Worm (Caenorhabditis elegans) whole organism, L1 larva: ENCODE measurements around the gene nhr-68.

Experiments used
- C04F5.9 ChIP-seq: sonication (generic microtip); optimal IDR thresholded peaks from 2 replicates; lab custom pipeline; 2016; ENCODE audit warnings: missing genetic modification characterization, missing compliant biosample characterization
- C16A3.4 ChIP-seq: fragments of 150-350 bp; optimal IDR thresholded peaks from 2 replicates; lab custom pipeline; 2014; ENCODE audit warnings: missing biosample characterization, missing genetic modification characterization
- Y116A8C.19 ChIP-seq: sonication (generic microtip); optimal IDR thresholded peaks from 2 replicates; lab custom pipeline; 2016; ENCODE audit warnings: missing compliant biosample characterization, missing genetic modification characterization, borderline replicate concordance
- aha-1 ChIP-seq: fragments of 150-350 bp; optimal IDR thresholded peaks from 2 replicates; lab custom pipeline; 2014; ENCODE audit warnings: missing biosample characterization, missing genetic modification characterization
- alr-1 ChIP-seq: fragments of 200-800 bp; sonication (Bioruptor generic); optimal IDR thresholded peaks from 2 replicates; lab custom pipeline; 2018; ENCODE audit warnings: borderline replicate concordance, mild to moderate bottlenecking, missing genetic modification characterization, missing compliant biosample characterization
- ama-1 ChIP-seq: fragments of 150-350 bp; optimal IDR thresholded peaks from 2 replicates; lab custom pipeline; 2014
- ceh-63 ChIP-seq: fragments of 200-800 bp; sonication (Bioruptor generic); optimal IDR thresholded peaks from 2 replicates; lab custom pipeline; 2018; ENCODE audit warnings: mild to moderate bottlenecking, missing genetic modification characterization, missing compliant biosample characterization
- ceh-8 ChIP-seq: fragments of 200-800 bp; sonication (Bioruptor generic); optimal IDR thresholded peaks from 2 replicates; lab custom pipeline; 2018; ENCODE audit warnings: mild to moderate bottlenecking, missing genetic modification characterization, moderate library complexity, missing compliant biosample characterization
- ceh-82 ChIP-seq, 3 experiments: fragments of 150-350 bp in 1 of 3; sonication (generic microtip) in 2 of 3; optimal IDR thresholded peaks; 2 replicates each; lab custom pipeline; 2014 to 2017; ENCODE audit warnings: missing biosample characterization in 3 of 3, missing genetic modification characterization in 3 of 3
- ceh-90 ChIP-seq: sonication (generic microtip); optimal IDR thresholded peaks from 2 replicates; lab custom pipeline; 2016; ENCODE audit warnings: missing genetic modification characterization, missing compliant biosample characterization
- ces-1 ChIP-seq: fragments of 150-350 bp; optimal IDR thresholded peaks from 2 replicates; lab custom pipeline; 2014; ENCODE audit warnings: missing biosample characterization, missing genetic modification reagents, missing genetic modification characterization
- dpl-1 ChIP-seq, 3 experiments: fragments of 150-350 bp in 2 of 3; sonication (generic microtip) in 1 of 3; optimal IDR thresholded peaks; 2 replicates each; lab custom pipeline; 2014 to 2017; ENCODE audit warnings: missing biosample characterization in 3 of 3, missing genetic modification characterization in 3 of 3, missing genetic modification reagents in 3 of 3
- egl-13 ChIP-seq: sonication (generic microtip); optimal IDR thresholded peaks from 2 replicates; lab custom pipeline; 2016; ENCODE audit warnings: missing genotype, missing genetic modification reagents, missing genetic modification characterization, missing compliant biosample characterization
- egl-27 ChIP-seq, 2 experiments: fragments of 150-350 bp in 1 of 2; sonication (generic microtip); optimal IDR thresholded peaks; 3 replicates each; lab custom pipeline; 2017 to 2018; ENCODE audit warnings: missing biosample characterization in 2 of 2, missing genetic modification characterization in 2 of 2, missing genetic modification reagents in 2 of 2
- elt-2 ChIP-seq: sonication (generic microtip); optimal IDR thresholded peaks from 2 replicates; lab custom pipeline; 2016; ENCODE audit warnings: missing genetic modification characterization, mild to moderate bottlenecking, inconsistent platforms, missing compliant biosample characterization, missing genetic modification reagents
- elt-3 ChIP-seq, 6 experiments: fragments of 150-350 bp in 1 of 6; sonication (generic microtip); optimal IDR thresholded peaks; 2 replicates each; lab custom pipeline; 2017 to 2018; ENCODE audit warnings: missing biosample characterization in 6 of 6, missing genetic modification characterization in 6 of 6, inconsistent platforms in 1 of 6
- fkh-10 ChIP-seq: sonication (generic microtip); optimal IDR thresholded peaks from 2 replicates; lab custom pipeline; 2017; ENCODE audit warnings: missing biosample characterization, missing genetic modification reagents, missing genetic modification characterization
- fos-1 ChIP-seq: fragments of 150-350 bp; optimal IDR thresholded peaks from 2 replicates; lab custom pipeline; 2014; ENCODE audit warnings: missing biosample characterization, missing genetic modification characterization
- grh-1 ChIP-seq: fragments of 200-800 bp; sonication (Bioruptor generic); IDR thresholded peaks from 2 replicates; pipeline ENCODE4 v1.3.6; 2022; ENCODE audit warnings: missing genetic modification reagents, missing genetic modification characterization, missing compliant biosample characterization
- hlh-17 ChIP-seq: fragments of 200-800 bp; sonication (Bioruptor generic); optimal IDR thresholded peaks from 2 replicates; lab custom pipeline; 2018; ENCODE audit warnings: missing genetic modification characterization, mild to moderate bottlenecking, missing compliant biosample characterization, moderate library complexity, borderline replicate concordance
- hpl-2 ChIP-seq: fragments of 150-350 bp; optimal IDR thresholded peaks from 2 replicates; lab custom pipeline; 2014; ENCODE audit warnings: missing biosample characterization, missing genetic modification reagents, missing genetic modification characterization
- irx-1 ChIP-seq: sonication (generic microtip); optimal IDR thresholded peaks from 2 replicates; lab custom pipeline; 2016; ENCODE audit warnings: missing genetic modification characterization, missing compliant biosample characterization
- jun-1 ChIP-seq: fragments of 150-350 bp; optimal IDR thresholded peaks from 2 replicates; lab custom pipeline; 2014; ENCODE audit warnings: missing biosample characterization, missing genetic modification reagents, missing genetic modification characterization
- lin-13 ChIP-seq: fragments of 150-350 bp; optimal IDR thresholded peaks from 2 replicates; lab custom pipeline; 2014; ENCODE audit warnings: missing biosample characterization, missing genetic modification reagents, missing genetic modification characterization
- lin-35 ChIP-seq, 2 experiments: fragments of 150-350 bp; optimal IDR thresholded peaks; 2 replicates each; lab custom pipeline; 2014; ENCODE audit warnings: missing biosample characterization in 2 of 2, missing genetic modification characterization in 2 of 2, missing genetic modification reagents in 2 of 2
- lin-39 ChIP-seq: fragments of 150-350 bp; optimal IDR thresholded peaks from 2 replicates; lab custom pipeline; 2014; ENCODE audit warnings: missing biosample characterization, missing genetic modification reagents, missing genetic modification characterization
- lsy-2 ChIP-seq, 2 experiments: fragments of 150-350 bp; optimal IDR thresholded peaks; 2 replicates each; lab custom pipeline; 2014; ENCODE audit warnings: missing biosample characterization in 2 of 2, missing genetic modification characterization in 2 of 2
- mdl-1 ChIP-seq, 2 experiments: fragments of 150-350 bp; optimal IDR thresholded peaks; 2 replicates each; lab custom pipeline; 2014 to 2017; ENCODE audit warnings: missing biosample characterization in 2 of 2, missing genetic modification characterization in 2 of 2, inconsistent platforms in 1 of 2
- mef-2 ChIP-seq: fragments of 150-350 bp; optimal IDR thresholded peaks from 2 replicates; lab custom pipeline; 2014; ENCODE audit warnings: missing biosample characterization, missing genetic modification characterization
- nhr-12 ChIP-seq: sonication (generic microtip); optimal IDR thresholded peaks from 2 replicates; lab custom pipeline; 2017; ENCODE audit warnings: missing biosample characterization, missing genetic modification characterization
- nhr-20 ChIP-seq: sonication (generic microtip); optimal IDR thresholded peaks from 2 replicates; lab custom pipeline; 2016; ENCODE audit warnings: mild to moderate bottlenecking, missing genetic modification characterization, missing compliant biosample characterization
- nhr-237 ChIP-seq: fragments of 150-350 bp; optimal IDR thresholded peaks from 2 replicates; lab custom pipeline; 2014; ENCODE audit warnings: missing biosample characterization, missing genetic modification characterization
- nhr-28 ChIP-seq: fragments of 150-350 bp; optimal IDR thresholded peaks from 2 replicates; lab custom pipeline; 2014; ENCODE audit warnings: missing biosample characterization, missing genetic modification characterization
- nhr-71 ChIP-seq: sonication (generic microtip); optimal IDR thresholded peaks from 2 replicates; lab custom pipeline; 2016; ENCODE audit warnings: mild to moderate bottlenecking, missing genetic modification characterization, moderate library complexity, missing compliant biosample characterization
- nhr-76 ChIP-seq: sonication (generic microtip); optimal IDR thresholded peaks from 2 replicates; lab custom pipeline; 2017; ENCODE audit warnings: missing biosample characterization, missing genetic modification characterization
- nhr-77 ChIP-seq: fragments of 150-350 bp; optimal IDR thresholded peaks from 2 replicates; lab custom pipeline; 2014; ENCODE audit warnings: missing biosample characterization, missing genetic modification characterization
- nhr-84 ChIP-seq: sonication (generic microtip); optimal IDR thresholded peaks from 2 replicates; lab custom pipeline; 2017; ENCODE audit warnings: missing biosample characterization, missing genetic modification characterization
- nhr-85 ChIP-seq: sonication (generic microtip); peaks from one replicate; lab custom pipeline; 2016; ENCODE audit warnings: missing genetic modification characterization, inconsistent platforms, missing compliant biosample characterization
- pax-3 ChIP-seq: fragments of 200-800 bp; sonication (Bioruptor generic); optimal IDR thresholded peaks from 2 replicates; lab custom pipeline; 2018; ENCODE audit warnings: mild to moderate bottlenecking, missing genetic modification characterization, moderate library complexity, missing compliant biosample characterization
- skn-1 ChIP-seq: fragments of 150-350 bp; optimal IDR thresholded peaks from 2 replicates; lab custom pipeline; 2014; ENCODE audit warnings: missing biosample characterization, missing genetic modification characterization
- snu-23 ChIP-seq: sonication (generic microtip); optimal IDR thresholded peaks from 2 replicates; lab custom pipeline; 2016; ENCODE audit warnings: missing genetic modification characterization, missing compliant biosample characterization
- sptf-1 ChIP-seq: fragments of 150-350 bp; optimal IDR thresholded peaks from 2 replicates; lab custom pipeline; 2014; ENCODE audit warnings: missing biosample characterization, missing genetic modification characterization
- sup-37 ChIP-seq: fragments of 200-800 bp; sonication (Bioruptor generic); optimal IDR thresholded peaks from 2 replicates; lab custom pipeline; 2018; ENCODE audit warnings: mild to moderate bottlenecking, missing genetic modification characterization, missing compliant biosample characterization
- swsn-7 ChIP-seq: sonication (generic microtip); optimal IDR thresholded peaks from 2 replicates; lab custom pipeline; 2016; ENCODE audit warnings: missing genetic modification characterization, missing compliant biosample characterization
- tbx-2 ChIP-seq: sonication (generic microtip); optimal IDR thresholded peaks from 2 replicates; lab custom pipeline; 2016; ENCODE audit warnings: missing genetic modification characterization, missing compliant biosample characterization
- unc-130 ChIP-seq: fragments of 150-350 bp; optimal IDR thresholded peaks from 2 replicates; lab custom pipeline; 2017; ENCODE audit warnings: missing biosample characterization, missing genetic modification characterization, inconsistent platforms
- unc-62 ChIP-seq: fragments of 150-350 bp; optimal IDR thresholded peaks from 2 replicates; lab custom pipeline; 2014; ENCODE audit warnings: missing biosample characterization, missing genetic modification reagents, missing genetic modification characterization
- unc-86 ChIP-seq: sonication (generic microtip); optimal IDR thresholded peaks from 2 replicates; lab custom pipeline; 2016; ENCODE audit warnings: missing genetic modification characterization, missing compliant biosample characterization
- unc-98 ChIP-seq: fragments of 200-800 bp; sonication (Bioruptor generic); IDR thresholded peaks from 2 replicates; pipeline ENCODE4 v1.3.6; 2022; ENCODE audit warnings: missing genetic modification characterization, missing compliant biosample characterization
- vab-15 ChIP-seq: sonication (generic microtip); optimal IDR thresholded peaks from 2 replicates; lab custom pipeline; 2017; ENCODE audit warnings: missing genotype, mild to moderate bottlenecking, missing genetic modification characterization, missing compliant biosample characterization
- xbp-1 ChIP-seq: sonication (generic microtip); optimal IDR thresholded peaks from 2 replicates; lab custom pipeline; 2016; ENCODE audit warnings: missing genetic modification characterization, missing compliant biosample characterization
- ztf-11 ChIP-seq, 2 experiments: sonication (generic microtip); optimal IDR thresholded peaks; 2 replicates each; lab custom pipeline; 2016 to 2017; ENCODE audit warnings: missing genetic modification characterization in 2 of 2, missing biosample characterization in 1 of 2, missing compliant biosample characterization in 1 of 2

Gene nhr-68

ce11 chrV:11531831-11532534, 41.3 kb upstream of the nhr-68 start (continued):
- TF ChIP-seq hpl-2 = peak; percentile 20
- TF ChIP-seq C04F5.9 (tag; lab: Kevin White, UChicago) = peak; percentile 2
- TF ChIP-seq ceh-8 (GFP tag; lab: Kevin White, UChicago) = no peak
- no peak for TF ChIP-seq ces-1 (GFP tag; lab: Kevin White, UChicago)
- peak; percentile 91 for TF ChIP-seq tbx-2 (tag; lab: Kevin White, UChicago)
- no peak for TF ChIP-seq ceh-63 (GFP tag; lab: Kevin White, UChicago)
- TF ChIP-seq mdl-1 (tag; optimal IDR thresholded peaks at IDR 0.05; lab: Kevin White, UChicago) = peak; percentile 53 to 96
- TF ChIP-seq ama-1 (lab: Kevin White, UChicago) = no peak
- TF ChIP-seq dpl-1 (GFP tag; optimal IDR thresholded peaks at IDR 0.05; lab: Kevin White, UChicago) = peak; percentile 19 to 55 (median 25)
- no peak for TF ChIP-seq unc-86 (tag; lab: Kevin White, UChicago)
- TF ChIP-seq lin-39 (tag; lab: Kevin White, UChicago) = peak; percentile 44
- TF ChIP-seq nhr-71 (tag; lab: Kevin White, UChicago) = peak; percentile 97
- TF ChIP-seq ceh-90 (tag; lab: Kevin White, UChicago) = no peak
- TF ChIP-seq nhr-28 (tag; lab: Kevin White, UChicago) = no peak
- peak; percentile 97 for TF ChIP-seq nhr-20 (tag; lab: Kevin White, UChicago)
- TF ChIP-seq egl-13 (tag; lab: Kevin White, UChicago) = no peak
- TF ChIP-seq mef-2 (tag; lab: Kevin White, UChicago) = peak; percentile 24
- peak; percentile 75 for TF ChIP-seq lin-13 (GFP tag; lab: Kevin White, UChicago)
- peak; percentile 82 for TF ChIP-seq fos-1 (tag; lab: Kevin White, UChicago)
- TF ChIP-seq unc-130 (tag; lab: Kevin White, UChicago) = peak; percentile 89
- no peak; the same call in 1 of the 2 replicates for TF ChIP-seq unc-98
- TF ChIP-seq nhr-77 (tag; lab: Kevin White, UChicago) = peak; percentile 79
- TF ChIP-seq elt-3 (tag; optimal IDR thresholded peaks at IDR 0.05; lab: Kevin White, UChicago) = peak in 5 of 6 experiments; percentile 23 to 82 (median 69)
- peak; percentile 54 for TF ChIP-seq irx-1
- TF ChIP-seq egl-27 (tag; optimal IDR thresholded peaks at IDR 0.05; lab: Kevin White, UChicago) = peak; percentile 80 to 84
- no peak for TF ChIP-seq Y116A8C.19
- TF ChIP-seq alr-1 (tag; lab: Kevin White, UChicago) = no peak
- peak; percentile 83 for TF ChIP-seq C16A3.4 (tag; lab: Kevin White, UChicago)
- peak in 1 of 3 experiments; percentile 50 for TF ChIP-seq ceh-82 (tag; optimal IDR thresholded peaks at IDR 0.05; lab: Kevin White, UChicago)
- peak; percentile 74 for TF ChIP-seq elt-2 (tag; lab: Kevin White, UChicago)
- TF ChIP-seq jun-1 (tag; lab: Kevin White, UChicago) = peak; percentile 58
- peak; percentile 53 to 78 for TF ChIP-seq lin-35 (GFP tag; optimal IDR thresholded peaks at IDR 0.05; lab: Kevin White, UChicago)
- TF ChIP-seq nhr-84 = no peak
- TF ChIP-seq skn-1 (tag; lab: Kevin White, UChicago) = peak; percentile 62
- TF ChIP-seq fkh-10 (GFP tag; lab: Kevin White, UChicago) = no peak
- TF ChIP-seq sptf-1 (tag; lab: Kevin White, UChicago) = no peak
- peak; percentile 35 for TF ChIP-seq nhr-237 (tag; lab: Kevin White, UChicago)
- TF ChIP-seq lsy-2 (tag; optimal IDR thresholded peaks at IDR 0.05; lab: Kevin White, UChicago) = peak; percentile 67 to 92
- peak; percentile 77 for TF ChIP-seq grh-1
- TF ChIP-seq nhr-12 (tag; lab: Kevin White, UChicago) = no peak
- TF ChIP-seq nhr-85 (tag; lab: Kevin White, UChicago) = peak; percentile 99
- no peak for TF ChIP-seq unc-62 (GFP tag; lab: Kevin White, UChicago)
- no peak for TF ChIP-seq aha-1
- no peak for TF ChIP-seq hlh-17 (GFP tag; lab: Kevin White, UChicago)
- TF ChIP-seq pax-3 (tag; lab: Kevin White, UChicago) = no peak
- TF ChIP-seq nhr-76 = no peak
- peak; percentile 52 for TF ChIP-seq vab-15 (tag; lab: Kevin White, UChicago)
- TF ChIP-seq ztf-11 (tag; optimal IDR thresholded peaks at IDR 0.05; lab: Kevin White, UChicago) = peak in 1 of 2 experiments; percentile 13
- TF ChIP-seq swsn-7 (tag; lab: Kevin White, UChicago) = peak; percentile 81
- TF ChIP-seq sup-37 (GFP tag; lab: Kevin White, UChicago) = peak; percentile 51
- peak; percentile 94 for TF ChIP-seq snu-23 (GFP tag; lab: Kevin White, UChicago)
- peak; percentile 66 for TF ChIP-seq xbp-1 (tag; lab: Kevin White, UChicago)
